Worm (Caenorhabditis elegans) whole organism, L3 larva: ENCODE data around the gene K08B4.7.

Experiments
- R02D3.7 ChIP-seq: fragments of 150-350 bp; optimal IDR thresholded peaks from 2 replicates; lab custom pipeline; 2014; ENCODE audit warnings: missing biosample characterization, missing genetic modification characterization
- ama-1 ChIP-seq: fragments of 150-350 bp; optimal IDR thresholded peaks from 2 replicates; lab custom pipeline; 2018
- daf-12 ChIP-seq: fragments of 150-350 bp; optimal IDR thresholded peaks from 2 replicates; lab custom pipeline; 2014; ENCODE audit warnings: missing biosample characterization, missing genetic modification reagents, missing genetic modification characterization
- elt-1 ChIP-seq: fragments of 150-350 bp; optimal IDR thresholded peaks from 2 replicates; lab custom pipeline; 2014; ENCODE audit warnings: missing biosample characterization, missing genetic modification characterization
- jun-1 ChIP-seq: fragments of 150-350 bp; optimal IDR thresholded peaks from 2 replicates; lab custom pipeline; 2014; ENCODE audit warnings: missing biosample characterization, missing genetic modification reagents, missing genetic modification characterization
- lin-15B ChIP-seq: fragments of 150-350 bp; optimal IDR thresholded peaks from 2 replicates; lab custom pipeline; 2014; ENCODE audit warnings: missing biosample characterization, missing genetic modification characterization
- nhr-12 ChIP-seq: fragments of 150-350 bp; optimal IDR thresholded peaks from 2 replicates; lab custom pipeline; 2014; ENCODE audit warnings: missing biosample characterization, missing genetic modification characterization
- nhr-25 ChIP-seq: sonication (generic microtip); optimal IDR thresholded peaks from 2 replicates; lab custom pipeline; 2017; ENCODE audit warnings: missing biosample characterization, missing genetic modification characterization
- nhr-28 ChIP-seq: fragments of 150-350 bp; optimal IDR thresholded peaks from 2 replicates; lab custom pipeline; 2014; ENCODE audit warnings: missing biosample characterization, missing genetic modification characterization
- nhr-77 ChIP-seq: fragments of 150-350 bp; optimal IDR thresholded peaks from 2 replicates; lab custom pipeline; 2014; ENCODE audit warnings: missing biosample characterization, missing genetic modification characterization
- skn-1 ChIP-seq: fragments of 150-350 bp; optimal IDR thresholded peaks from 2 replicates; lab custom pipeline; 2014; ENCODE audit warnings: missing biosample characterization, missing genetic modification characterization
- zag-1 ChIP-seq: fragments of 150-350 bp; optimal IDR thresholded peaks from 2 replicates; lab custom pipeline; 2014; ENCODE audit warnings: missing biosample characterization, missing genetic modification characterization
- ztf-4 ChIP-seq: fragments of 150-350 bp; optimal IDR thresholded peaks from 2 replicates; lab custom pipeline; 2014; ENCODE audit warnings: missing biosample characterization, missing genetic modification characterization

ce11 chrIV:6079925-6080324 is 12.3 kb downstream of the K08B4.7 start, which contains the start of gene ugt-19:
- TF ChIP-seq nhr-25 (tag; lab: Kevin White, UChicago) (no peak), nhr-77 (tag; lab: Kevin White, UChicago) (no peak), nhr-28 (tag; lab: Kevin White, UChicago) (no peak), ztf-4 (tag; lab: Kevin White, UChicago) (no peak), lin-15B (tag; lab: Kevin White, UChicago) (no peak), jun-1 (tag; lab: Kevin White, UChicago) (no peak), skn-1 (tag; lab: Kevin White, UChicago) (no peak), elt-1 (tag; lab: Kevin White, UChicago) (no peak), nhr-12 (tag; lab: Kevin White, UChicago) (no peak), daf-12 (tag; lab: Kevin White, UChicago) (no peak), ama-1 (no peak), zag-1 (tag; lab: Kevin White, UChicago) (no peak), R02D3.7 (tag; lab: Kevin White, UChicago) (no peak)
